Fruit fly (Drosophila melanogaster): Measurements from ENCODE around the gene TotE.

The TotE gene

dm6 chr2L:19887468-19887867 lies 25.8 kb downstream of the TotE start (continued):
- TF ChIP-seq CG2889 (GFP tag; IDR thresholded peaks at IDR 0.05) (no peak), zen2 (GFP tag; IDR thresholded peaks at IDR 0.05; ENCODE audit: partially characterized antibody) (no peak), CG12659 (GFP tag; optimal IDR thresholded peaks at IDR 0.05) (peak; percentile 62), Ets97D (GFP tag; optimal IDR thresholded peaks at IDR 0.05) (peak; percentile 61), scrt (GFP tag; optimal IDR thresholded peaks at IDR 0.05) (peak; percentile 30), HmgZ (tag; optimal IDR thresholded peaks at IDR 0.05) (peak; percentile 90), ato (GFP tag; IDR thresholded peaks at IDR 0.05; ENCODE audit: partially characterized antibody) (peak; percentile 44; the same call in 1 of the 2 replicates), nau (GFP tag; optimal IDR thresholded peaks at IDR 0.05) (no peak), sd (tag; optimal IDR thresholded peaks at IDR 0.05) (peak; percentile 0), fd3F (GFP tag; optimal IDR thresholded peaks at IDR 0.05) (peak; percentile 44), CG9817 (tag; optimal IDR thresholded peaks at IDR 0.05) (peak; percentile 75), Sox100B (GFP tag; optimal IDR thresholded peaks at IDR 0.05) (no peak), CG11504 (tag; optimal IDR thresholded peaks at IDR 0.05) (peak; percentile 68), CG7556 (GFP tag; optimal IDR thresholded peaks at IDR 0.05) (peak; percentile 23), cwo (GFP tag; optimal IDR thresholded peaks at IDR 0.05) (no peak), CG10979 (tag; optimal IDR thresholded peaks at IDR 0.05) (peak; percentile 71), CG8089 (GFP tag; optimal IDR thresholded peaks at IDR 0.05) (peak; percentile 59), Adf1 (GFP tag; IDR thresholded peaks at IDR 0.05) (peak; percentile 18; the same call in 1 of the 2 replicates), Vsx1 (GFP tag; optimal IDR thresholded peaks at IDR 0.05) (peak; percentile 28), dpn (GFP tag; optimal IDR thresholded peaks at IDR 0.05) (peak; percentile 74 to 81), Doc2 (GFP tag; IDR thresholded peaks at IDR 0.05) (no peak), CG15696 (tag; optimal IDR thresholded peaks at IDR 0.05) (peak; percentile 75), Sox102F (GFP tag; optimal IDR thresholded peaks at IDR 0.05) (peak; percentile 73), C15 (GFP tag; IDR thresholded peaks at IDR 0.05) (no peak), CG7372 (GFP tag; IDR thresholded peaks at IDR 0.05) (peak; percentile 59; the same call in 1 of the 2 replicates), CG13123 (GFP tag; optimal IDR thresholded peaks at IDR 0.05) (peak; percentile 48), D (optimal IDR thresholded peaks at IDR 0.05) (no peak), D (GFP tag; optimal IDR thresholded peaks at IDR 0.05) (peak; percentile 53), NK7.1 (GFP tag; optimal IDR thresholded peaks at IDR 0.05) (no peak), sug (tag; optimal IDR thresholded peaks at IDR 0.05) (peak; percentile 70), sima (GFP tag; optimal IDR thresholded peaks at IDR 0.05) (peak; percentile 10), HHEX (GFP tag; optimal IDR thresholded peaks at IDR 0.05) (peak; percentile 35), en (GFP tag; optimal IDR thresholded peaks at IDR 0.05) (peak; percentile 59), CG18011 (GFP tag; optimal IDR thresholded peaks at IDR 0.05) (peak; percentile 99), bcd (GFP tag; optimal IDR thresholded peaks at IDR 0.05) (peak; percentile 73), kay (GFP tag; optimal IDR thresholded peaks at IDR 0.05) (peak; percentile 4), CG1529 (GFP tag; optimal IDR thresholded peaks at IDR 0.05) (peak; percentile 61), ham (GFP tag; IDR thresholded peaks at IDR 0.05) (peak; percentile 41; the same call in 1 of the 2 replicates), hb (GFP tag; IDR thresholded peaks at IDR 0.05; ENCODE audit: partially characterized antibody) (no peak), CG11695 (GFP tag; IDR thresholded peaks at IDR 0.05) (no peak), insv (GFP tag; optimal IDR thresholded peaks at IDR 0.05) (peak in 1 of 2 experiments; percentile 67), Asciz (GFP tag; optimal IDR thresholded peaks at IDR 0.05) (no peak), NC2α (GFP tag; optimal IDR thresholded peaks at IDR 0.05) (no peak), Dek (tag; optimal IDR thresholded peaks at IDR 0.05) (peak; percentile 80), bsh (GFP tag; optimal IDR thresholded peaks at IDR 0.05) (peak in 1 of 2 experiments; percentile 70), CG8281 (tag; optimal IDR thresholded peaks at IDR 0.05) (no peak), gsb-n (tag; optimal IDR thresholded peaks at IDR 0.05) (peak; percentile 90), lbe (GFP tag; optimal IDR thresholded peaks at IDR 0.05) (no peak), slbo (GFP tag; IDR thresholded peaks at IDR 0.05) (peak; percentile 89), CG8478 (optimal IDR thresholded peaks at IDR 0.05) (no peak)

Data from whole organism, embryonic.